Fruit fly (Drosophila melanogaster) whole organism, prepupa: ENCODE results near the gene SLC5A11.

Experiments
- Blimp-1 ChIP-seq: fragments of 200-800 bp; sonication (Bioruptor generic); optimal IDR thresholded peaks from 3 replicates; lab custom pipeline; 2017; ENCODE audit warnings: missing biosample characterization, missing genetic modification characterization, mild to moderate bottlenecking, moderate library complexity, missing genetic modification reagents
- CG10631 ChIP-seq: fragments of 200-800 bp; sonication (Bioruptor generic); optimal IDR thresholded peaks from 2 replicates; lab custom pipeline; 2016; ENCODE audit warnings: missing biosample characterization, missing genetic modification characterization
- CG10669 ChIP-seq: fragments of 200-800 bp; sonication (Bioruptor generic); optimal IDR thresholded peaks from 3 replicates; lab custom pipeline; 2018; ENCODE audit warnings: missing biosample characterization, mild to moderate bottlenecking, missing genetic modification characterization, moderate library complexity
- CG11294 ChIP-seq: fragments of 200-800 bp; sonication (Bioruptor generic); IDR thresholded peaks from 2 replicates; pipeline ENCODE4 v1.3.6; 2022; ENCODE audit warnings: missing biosample characterization, missing genetic modification characterization
- CG15336 ChIP-seq: fragments of 200-800 bp; sonication (Bioruptor generic); IDR thresholded peaks from 2 replicates; pipeline ENCODE4 v1.3.6; 2022; ENCODE audit warnings: missing biosample characterization, missing genetic modification characterization
- CG1621 ChIP-seq: fragments of 200-800 bp; sonication (Bioruptor generic); optimal IDR thresholded peaks from 3 replicates; lab custom pipeline; 2018; ENCODE audit warnings: missing biosample characterization, mild to moderate bottlenecking, missing genetic modification characterization
- CG16779 ChIP-seq: fragments of 200-800 bp; sonication (Bioruptor generic); optimal IDR thresholded peaks from 3 replicates; lab custom pipeline; 2017; ENCODE audit warnings: missing biosample characterization, mild to moderate bottlenecking, missing genetic modification characterization
- CG31627 ChIP-seq: fragments of 200-800 bp; sonication (Bioruptor generic); optimal IDR thresholded peaks from 3 replicates; lab custom pipeline; 2016; ENCODE audit warnings: missing biosample characterization, missing genetic modification characterization
- CG32006 ChIP-seq: fragments of 200-800 bp; sonication (Bioruptor generic); optimal IDR thresholded peaks from 3 replicates; lab custom pipeline; 2017; ENCODE audit warnings: missing biosample characterization, mild to moderate bottlenecking, missing genetic modification characterization
- CG4318 ChIP-seq: fragments of 200-800 bp; sonication (Bioruptor generic); optimal IDR thresholded peaks from 3 replicates; lab custom pipeline; 2017; ENCODE audit warnings: missing biosample characterization, mild to moderate bottlenecking, missing genetic modification characterization
- CG6276 ChIP-seq: fragments of 200-800 bp; sonication (Bioruptor generic); optimal IDR thresholded peaks from 2 replicates; lab custom pipeline; 2017; ENCODE audit warnings: missing biosample characterization, mild to moderate bottlenecking, missing genetic modification characterization
- CG6792 ChIP-seq: fragments of 200-800 bp; sonication (Bioruptor generic); optimal IDR thresholded peaks from 3 replicates; lab custom pipeline; 2016; ENCODE audit warnings: missing biosample characterization, missing genetic modification characterization
- CG6808 ChIP-seq: fragments of 200-800 bp; sonication (Bioruptor generic); optimal IDR thresholded peaks from 3 replicates; lab custom pipeline; 2017; ENCODE audit warnings: missing biosample characterization, missing genetic modification characterization, mild to moderate bottlenecking, moderate library complexity, missing genetic modification reagents
- CG6854 ChIP-seq: fragments of 200-800 bp; sonication (Bioruptor generic); optimal IDR thresholded peaks from 2 replicates; lab custom pipeline; 2017; ENCODE audit warnings: missing biosample characterization, mild to moderate bottlenecking, missing genetic modification characterization
- CG7368 ChIP-seq: fragments of 200-800 bp; sonication (Bioruptor generic); optimal IDR thresholded peaks from 3 replicates; lab custom pipeline; 2016; ENCODE audit warnings: missing biosample characterization, missing genetic modification characterization
- CG8119 ChIP-seq: fragments of 200-800 bp; sonication (Bioruptor generic); IDR thresholded peaks from 3 replicates; pipeline ENCODE4 v1.3.6; 2022; ENCODE audit warnings: missing biosample characterization, missing genetic modification characterization
- CG8319 ChIP-seq: fragments of 200-800 bp; sonication (Bioruptor generic); optimal IDR thresholded peaks from 3 replicates; lab custom pipeline; 2016; ENCODE audit warnings: missing biosample characterization, missing genetic modification characterization
- CG8632 ChIP-seq: fragments of 200-800 bp; sonication (Bioruptor generic); optimal IDR thresholded peaks from 3 replicates; lab custom pipeline; 2016; ENCODE audit warnings: missing biosample characterization, missing genetic modification characterization
- CG9139 ChIP-seq: fragments of 200-800 bp; sonication (Bioruptor generic); optimal IDR thresholded peaks from 3 replicates; lab custom pipeline; 2017; ENCODE audit warnings: missing biosample characterization, mild to moderate bottlenecking, missing genetic modification characterization
- Eip75B ChIP-seq: fragments of 200-800 bp; sonication (Bioruptor generic); optimal IDR thresholded peaks from 3 replicates; lab custom pipeline; 2016; ENCODE audit warnings: missing biosample characterization, missing genetic modification characterization
- Eip78C ChIP-seq: fragments of 200-800 bp; sonication (Bioruptor generic); peaks from one replicate; lab custom pipeline; 2016; ENCODE audit warnings: missing biosample characterization, missing genetic modification characterization
- Eip93F ChIP-seq: fragments of 200-800 bp; sonication (Bioruptor generic); optimal IDR thresholded peaks from 2 replicates; lab custom pipeline; 2016; ENCODE audit warnings: missing biosample characterization, mild to moderate bottlenecking, missing genetic modification characterization
- Ets21C ChIP-seq: fragments of 200-800 bp; sonication (Bioruptor generic); optimal IDR thresholded peaks from 3 replicates; lab custom pipeline; 2016; ENCODE audit warnings: missing biosample characterization, missing genetic modification characterization
- Ets96B ChIP-seq: fragments of 200-800 bp; optimal IDR thresholded peaks from 2 replicates; lab custom pipeline; 2019; ENCODE audit warnings: missing biosample characterization, mild to moderate bottlenecking, missing genetic modification characterization, moderate library complexity
- Hr38 ChIP-seq: sonication (Bioruptor generic); optimal IDR thresholded peaks from 2 replicates; lab custom pipeline; 2016; ENCODE audit warnings: missing biosample characterization, missing genetic modification characterization
- Hr4 ChIP-seq: fragments of 200-800 bp; sonication (Bioruptor generic); optimal IDR thresholded peaks from 3 replicates; lab custom pipeline; 2016; ENCODE audit warnings: missing biosample characterization, missing genetic modification characterization
- Lpt ChIP-seq: fragments of 200-800 bp; sonication (Bioruptor generic); optimal IDR thresholded peaks from 3 replicates; lab custom pipeline; 2016; ENCODE audit warnings: missing biosample characterization, missing genetic modification characterization
- Met ChIP-seq: fragments of 200-800 bp; sonication (Bioruptor generic); optimal IDR thresholded peaks from 3 replicates; lab custom pipeline; 2016; ENCODE audit warnings: missing biosample characterization, missing genetic modification characterization
- OdsH ChIP-seq: fragments of 200-800 bp; sonication (Bioruptor generic); optimal IDR thresholded peaks from 3 replicates; lab custom pipeline; 2016; ENCODE audit warnings: missing biosample characterization, missing genetic modification characterization
- Sox102F ChIP-seq: fragments of 200-800 bp; sonication (Bioruptor generic); optimal IDR thresholded peaks from 2 replicates; lab custom pipeline; 2016; ENCODE audit warnings: missing biosample characterization, mild to moderate bottlenecking, missing genetic modification characterization
- Sox15 ChIP-seq: fragments of 200-800 bp; sonication (Bioruptor generic); optimal IDR thresholded peaks from 3 replicates; lab custom pipeline; 2016; ENCODE audit warnings: missing biosample characterization, missing genetic modification characterization
- acj6 ChIP-seq: fragments of 200-800 bp; sonication (Bioruptor generic); optimal IDR thresholded peaks from 3 replicates; lab custom pipeline; 2016; ENCODE audit warnings: missing biosample characterization, missing genetic modification characterization
- cyc ChIP-seq: fragments of 200-800 bp; sonication (Bioruptor generic); optimal IDR thresholded peaks from 3 replicates; lab custom pipeline; 2016; ENCODE audit warnings: missing biosample characterization, missing genetic modification characterization
- dac ChIP-seq: fragments of 200-800 bp; sonication (Bioruptor generic); optimal IDR thresholded peaks from 2 replicates; lab custom pipeline; 2017; ENCODE audit warnings: missing biosample characterization, mild to moderate bottlenecking, missing genetic modification characterization
- dsx ChIP-seq: fragments of 200-800 bp; optimal IDR thresholded peaks from 3 replicates; lab custom pipeline; 2019; ENCODE audit warnings: missing biosample characterization, mild to moderate bottlenecking, missing genetic modification characterization, moderate library complexity; ENCODE audit not compliant: poor library complexity, severe bottlenecking
- eg ChIP-seq: fragments of 200-800 bp; sonication (Bioruptor generic); IDR thresholded peaks from 3 replicates; pipeline ENCODE4 v1.3.6; 2022; ENCODE audit warnings: missing biosample characterization, missing genetic modification characterization
- esn ChIP-seq: fragments of 200-800 bp; sonication (Bioruptor generic); optimal IDR thresholded peaks from 2 replicates; lab custom pipeline; 2016; ENCODE audit warnings: missing biosample characterization, mild to moderate bottlenecking, missing genetic modification characterization, moderate library complexity
- fd59A ChIP-seq: fragments of 200-800 bp; sonication (Bioruptor generic); optimal IDR thresholded peaks from 2 replicates; lab custom pipeline; 2017; ENCODE audit warnings: missing biosample characterization, mild to moderate bottlenecking, missing genetic modification characterization, missing genetic modification reagents
- fkh ChIP-seq: fragments of 200-800 bp; sonication (Bioruptor generic); optimal IDR thresholded peaks from 3 replicates; lab custom pipeline; 2017; ENCODE audit warnings: missing biosample characterization, mild to moderate bottlenecking, missing genetic modification characterization, moderate library complexity
- lz ChIP-seq: fragments of 200-800 bp; sonication (Bioruptor generic); optimal IDR thresholded peaks from 3 replicates; lab custom pipeline; 2016; ENCODE audit warnings: missing biosample characterization, missing genetic modification characterization
- net ChIP-seq: fragments of 200-800 bp; sonication (Bioruptor generic); optimal IDR thresholded peaks from 3 replicates; lab custom pipeline; 2016; ENCODE audit warnings: missing biosample characterization, missing genetic modification characterization
- pdm3 ChIP-seq: fragments of 200-800 bp; sonication (Bioruptor generic); optimal IDR thresholded peaks from 3 replicates; lab custom pipeline; 2016; ENCODE audit warnings: missing biosample characterization, missing genetic modification characterization
- salr ChIP-seq, 2 experiments: fragments of 200-800 bp; sonication (Bioruptor generic); optimal IDR thresholded peaks; 3 replicates each; lab custom pipeline; 2016 to 2018; ENCODE audit warnings: missing biosample characterization in 2 of 2, missing genetic modification characterization in 2 of 2, mild to moderate bottlenecking in 1 of 2
- spab ChIP-seq: fragments of 200-800 bp; sonication (Bioruptor generic); optimal IDR thresholded peaks from 2 replicates; lab custom pipeline; 2017; ENCODE audit warnings: missing biosample characterization, mild to moderate bottlenecking, missing genetic modification characterization, missing genetic modification reagents
- ss ChIP-seq, 2 experiments: fragments of 200-800 bp; sonication (Bioruptor generic); optimal IDR thresholded peaks; 2 replicates in 1 of 2; 3 replicates in 1 of 2; lab custom pipeline; 2017 to 2018; ENCODE audit warnings: mild to moderate bottlenecking in 2 of 2, missing biosample characterization in 2 of 2, missing genetic modification characterization in 2 of 2, moderate library complexity in 1 of 2
- svp ChIP-seq: fragments of 200-800 bp; sonication (Bioruptor generic); peaks from one replicate; lab custom pipeline; 2016; ENCODE audit warnings: missing biosample characterization, missing genetic modification characterization
- topi ChIP-seq: fragments of 200-800 bp; sonication (Bioruptor generic); optimal IDR thresholded peaks from 3 replicates; lab custom pipeline; 2016; ENCODE audit warnings: missing biosample characterization, missing genetic modification characterization
- vri ChIP-seq: fragments of 200-800 bp; sonication (Bioruptor generic); optimal IDR thresholded peaks from 3 replicates; lab custom pipeline; 2016; ENCODE audit warnings: missing biosample characterization, mild to moderate bottlenecking, missing genetic modification characterization

Gene SLC5A11

DNA sequence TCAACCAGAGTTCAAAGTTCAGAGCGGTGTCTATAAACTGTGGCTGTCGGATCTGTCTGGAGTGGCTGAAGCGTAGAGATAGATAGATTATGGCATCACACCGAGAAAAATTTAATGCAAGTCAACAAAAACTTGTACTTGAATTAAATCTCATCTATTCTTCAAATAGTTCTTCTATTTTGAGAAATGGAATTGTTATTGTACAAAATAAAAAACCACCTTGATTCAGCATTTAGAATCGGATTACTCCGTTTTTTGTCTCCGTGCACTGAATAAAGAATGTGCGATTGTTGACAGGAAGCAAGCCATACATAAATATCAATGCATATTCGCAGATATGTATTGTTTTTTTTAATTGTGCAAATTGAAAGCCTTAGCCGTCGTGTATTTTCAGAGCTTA is 24.7 kb upstream of the SLC5A11 start (continued):
- TF ChIP-seq fd59A (GFP tag; lab: Kevin White, UChicago), result peak; percentile 23
- TF ChIP-seq cyc (GFP tag; lab: Kevin White, UChicago), result peak; percentile 71
- no peak for TF ChIP-seq CG4318 (GFP tag; lab: Kevin White, UChicago)
- peak; percentile 49 for TF ChIP-seq Hr4 (GFP tag; lab: Kevin White, UChicago)
- TF ChIP-seq lz (GFP tag; lab: Kevin White, UChicago), result peak; percentile 61
- no peak for TF ChIP-seq Lpt (GFP tag; lab: Kevin White, UChicago)
- peak; percentile 4 to 16 for TF ChIP-seq salr (GFP tag; optimal IDR thresholded peaks at IDR 0.05; lab: Kevin White, UChicago)
- peak; percentile 31 for TF ChIP-seq acj6 (GFP tag; lab: Kevin White, UChicago)
- TF ChIP-seq Eip78C (GFP tag; lab: Kevin White, UChicago), result peak; percentile 92
- TF ChIP-seq Eip75B (GFP tag; lab: Kevin White, UChicago), result peak; percentile 51
- TF ChIP-seq CG6808 (GFP tag; lab: Kevin White, UChicago), result peak; percentile 34
- peak; percentile 52 for TF ChIP-seq CG8632 (GFP tag; lab: Kevin White, UChicago)
- TF ChIP-seq Hr38 (GFP tag; lab: Kevin White, UChicago), result no peak
- peak; percentile 16 for TF ChIP-seq CG1621 (tag; lab: Kevin White, UChicago)
- no peak for TF ChIP-seq fkh (GFP tag; lab: Kevin White, UChicago)
- TF ChIP-seq Sox102F, result peak; percentile 78
- TF ChIP-seq vri, result peak; percentile 67
- TF ChIP-seq CG10669 (GFP tag; lab: Kevin White, UChicago), result peak; percentile 63
- TF ChIP-seq CG32006 (GFP tag; lab: Kevin White, UChicago), result peak; percentile 32
- TF ChIP-seq Ets96B, result peak; percentile 59
- peak; percentile 52 for TF ChIP-seq Ets21C (GFP tag; lab: Kevin White, UChicago)
- peak; percentile 14 for TF ChIP-seq Sox15 (GFP tag; lab: Kevin White, UChicago)
- TF ChIP-seq CG9139 (GFP tag; lab: Kevin White, UChicago), result no peak
- peak; percentile 71 for TF ChIP-seq dsx
- TF ChIP-seq spab (GFP tag; lab: Kevin White, UChicago), result no peak
- TF ChIP-seq CG31627 (GFP tag; lab: Kevin White, UChicago), result peak; percentile 67
- peak; percentile 98 for TF ChIP-seq svp (GFP tag; lab: Kevin White, UChicago)
- TF ChIP-seq CG6854, result peak; percentile 8
- no peak for TF ChIP-seq CG16779 (tag; lab: Kevin White, UChicago)
- TF ChIP-seq CG8119 (GFP tag; lab: Robert Waterston, UW), result peak; percentile 65
- TF ChIP-seq Eip93F (GFP tag; lab: Kevin White, UChicago), result no peak
- TF ChIP-seq CG6276, result no peak
- TF ChIP-seq net (GFP tag; lab: Kevin White, UChicago), result peak; percentile 56
- peak; percentile 83 for TF ChIP-seq topi
- peak; percentile 68; the same call in 1 of the 2 replicates for TF ChIP-seq CG11294
- peak; percentile 11 for TF ChIP-seq CG8319
- TF ChIP-seq eg (GFP tag; lab: Robert Waterston, UW), result peak; percentile 90
- peak; percentile 77 for TF ChIP-seq Met
- peak; percentile 32 for TF ChIP-seq CG10631 (GFP tag; lab: Kevin White, UChicago)
- peak; percentile 51 to 79 for TF ChIP-seq ss (GFP tag; optimal IDR thresholded peaks at IDR 0.05; lab: Kevin White, UChicago)

DNA sequence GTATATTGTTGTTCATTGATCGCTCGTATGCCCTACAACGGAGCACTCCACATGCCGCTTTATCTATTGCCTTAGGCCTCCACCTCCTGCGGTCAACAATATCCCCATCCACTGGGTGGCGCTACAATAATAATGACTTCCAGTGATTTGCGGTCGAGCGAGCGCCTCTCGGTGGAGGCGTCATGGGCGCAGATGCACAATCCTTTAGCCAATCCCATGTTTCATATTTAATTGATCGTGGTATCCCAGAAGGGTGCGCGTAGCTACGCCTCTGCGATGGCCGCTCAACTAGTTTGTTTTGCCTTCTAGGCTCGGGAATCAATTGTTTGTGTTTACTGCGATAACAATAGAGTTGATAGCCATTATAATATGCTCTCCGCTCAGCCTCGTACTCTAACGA is 24.2 kb upstream of the SLC5A11 start:
- TF ChIP-seq CG32006 (GFP tag; lab: Kevin White, UChicago) (peak; percentile 64), CG11294 (peak; percentile 63), ss (GFP tag; optimal IDR thresholded peaks at IDR 0.05; lab: Kevin White, UChicago) (no peak), esn (GFP tag; lab: Kevin White, UChicago) (no peak), fkh (GFP tag; lab: Kevin White, UChicago) (peak; percentile 47), Eip93F (GFP tag; lab: Kevin White, UChicago) (no peak), OdsH (GFP tag; lab: Kevin White, UChicago) (no peak), dsx (peak; percentile 2), CG6792 (GFP tag; lab: Kevin White, UChicago) (no peak), CG8632 (GFP tag; lab: Kevin White, UChicago) (no peak), topi (no peak), net (GFP tag; lab: Kevin White, UChicago) (no peak), CG8119 (GFP tag; lab: Robert Waterston, UW) (peak; percentile 18; the same call in 2 of the 3 replicates), CG4318 (GFP tag; lab: Kevin White, UChicago) (peak; percentile 47), Hr38 (GFP tag; lab: Kevin White, UChicago) (no peak), dac (GFP tag; lab: Kevin White, UChicago) (peak; percentile 35), eg (GFP tag; lab: Robert Waterston, UW) (peak; percentile 78), CG31627 (GFP tag; lab: Kevin White, UChicago) (no peak), Blimp-1 (no peak), CG15336 (GFP tag; lab: Robert Waterston, UW) (peak; percentile 68), Eip78C (GFP tag; lab: Kevin White, UChicago) (no peak), CG10631 (GFP tag; lab: Kevin White, UChicago) (no peak), pdm3 (no peak), Lpt (GFP tag; lab: Kevin White, UChicago) (no peak), salr (GFP tag; optimal IDR thresholded peaks at IDR 0.05; lab: Kevin White, UChicago) (peak in 1 of 2 experiments; percentile 2), CG7368 (GFP tag; lab: Kevin White, UChicago) (no peak), vri (no peak)
